Fruit fly (Drosophila melanogaster): ENCODE measurements around the gene CG15784.
A peak's percentile ranks its signal among the peaks of the same experiment; 100 is the strongest.

CG15784 gene

dm6 chrX:5420568-5421019 lies 8.8 kb upstream of the CG15784 start, which contains the start of gene spoon (continued):
- TF ChIP-seq lmd (GFP tag; IDR thresholded peaks at IDR 0.05) (peak; percentile 39; the same call in 1 of the 2 replicates), HmgZ (tag; optimal IDR thresholded peaks at IDR 0.05) (peak; percentile 38), Rfx (GFP tag; IDR thresholded peaks at IDR 0.05) (peak; percentile 73), sug (tag; optimal IDR thresholded peaks at IDR 0.05) (no peak), CG7987 (GFP tag; optimal IDR thresholded peaks at IDR 0.05) (peak; percentile 62), CG3163 (GFP tag; optimal IDR thresholded peaks at IDR 0.05) (no peak), CG9932 (GFP tag; IDR thresholded peaks at IDR 0.05) (peak; percentile 86), az2 (GFP tag; optimal IDR thresholded peaks at IDR 0.05) (no peak), lbe (GFP tag; optimal IDR thresholded peaks at IDR 0.05) (no peak), Med (GFP tag) (peak; percentile 87), Doc2 (GFP tag; IDR thresholded peaks at IDR 0.05) (no peak), CG12104 (GFP tag; optimal IDR thresholded peaks at IDR 0.05) (no peak), Camta (GFP tag; optimal IDR thresholded peaks at IDR 0.05) (no peak), ERR (GFP tag; optimal IDR thresholded peaks at IDR 0.05) (no peak), Optix (GFP tag; IDR thresholded peaks at IDR 0.05) (no peak), CG15073 (GFP tag; optimal IDR thresholded peaks at IDR 0.05) (no peak), H2.0 (GFP tag; IDR thresholded peaks at IDR 0.05) (no peak), CG13296 (GFP tag; optimal IDR thresholded peaks at IDR 0.05) (no peak), NC2α (GFP tag; optimal IDR thresholded peaks at IDR 0.05) (no peak), CG7271 (tag; optimal IDR thresholded peaks at IDR 0.05) (no peak), CG31224 (GFP tag; IDR thresholded peaks at IDR 0.05) (0 out of 2 replicates have a peak, but pooled peaks have one; percentile 11), ATbp (GFP tag; optimal IDR thresholded peaks at IDR 0.05) (no peak), br (optimal IDR thresholded peaks at IDR 0.05) (no peak), ewg (GFP tag; optimal IDR thresholded peaks at IDR 0.05) (no peak), Opbp (GFP tag; IDR thresholded peaks at IDR 0.05; ENCODE audit: partially characterized antibody) (peak; percentile 94), CG9817 (tag; optimal IDR thresholded peaks at IDR 0.05) (peak; percentile 16), mld (GFP tag; IDR thresholded peaks at IDR 0.05; ENCODE audit: partially characterized antibody) (peak; percentile 89), Fer1 (GFP tag; optimal IDR thresholded peaks at IDR 0.05) (peak; percentile 20), pnt (GFP tag; optimal IDR thresholded peaks at IDR 0.05) (no peak), fd96Cb (tag; optimal IDR thresholded peaks at IDR 0.05) (no peak), CG6791 (GFP tag; IDR thresholded peaks at IDR 0.05; ENCODE audit: partially characterized antibody) (peak; percentile 96), lola (GFP tag; optimal IDR thresholded peaks at IDR 0.05) (no peak), CG14710 (tag; optimal IDR thresholded peaks at IDR 0.05) (peak; percentile 89), ash1 (GFP tag; optimal IDR thresholded peaks at IDR 0.05) (no peak), klu (GFP tag; IDR thresholded peaks at IDR 0.05) (0 out of 2 replicates have a peak, but pooled peaks have one; percentile 49), Dll (GFP tag; IDR thresholded peaks at IDR 0.05; ENCODE audit: partially characterized antibody) (peak; percentile 89), CG18262 (tag; optimal IDR thresholded peaks at IDR 0.05) (no peak), Blimp-1 (GFP tag; optimal IDR thresholded peaks at IDR 0.05) (no peak), org-1 (GFP tag; optimal IDR thresholded peaks at IDR 0.05) (no peak), Trl (optimal IDR thresholded peaks at IDR 0.05) (no peak), Trl (GFP tag; optimal IDR thresholded peaks at IDR 0.05) (peak; percentile 11)
